Worm (Caenorhabditis elegans): ENCODE results near the gene C14A6.8.

ce11 chrV:18133177-18133576 is 38.3 kb downstream of the C14A6.8 start, which contains the start of gene Y37H2A.18:
- TF ChIP-seq tbx-37 (GFP tag; conservative IDR thresholded peaks at IDR 0.05) (no peak), ceh-13 (GFP tag; optimal IDR thresholded peaks at IDR 0.05) (no peak), scrt-1 (GFP tag; IDR thresholded peaks at IDR 0.05) (no peak), hnd-1 (tag; optimal IDR thresholded peaks at IDR 0.05) (no peak), ama-1 (optimal IDR thresholded peaks at IDR 0.05) (no peak), ets-7 (tag; optimal IDR thresholded peaks at IDR 0.05) (no peak), B0310.2 (tag; optimal IDR thresholded peaks at IDR 0.05) (no peak), tra-4 (tag; optimal IDR thresholded peaks at IDR 0.05) (no peak), sea-1 (GFP tag; conservative IDR thresholded peaks at IDR 0.05) (no peak), F13C5.2 (tag; optimal IDR thresholded peaks at IDR 0.05) (no peak), hmg-4 (GFP tag; optimal IDR thresholded peaks at IDR 0.05) (no peak), hmbx-1 (tag; optimal IDR thresholded peaks at IDR 0.05) (no peak), pes-1 (GFP tag; IDR thresholded peaks at IDR 0.05) (no peak)
